Fruit fly (Drosophila melanogaster): ENCODE data around the gene CG12236.

dm6 chrX:5904377-5905085, 3.4 kb upstream of the CG12236 start:
- TF ChIP-seq CTCF (optimal IDR thresholded peaks at IDR 0.05) = no peak
- TF ChIP-seq CG8478 (optimal IDR thresholded peaks at IDR 0.05) = no peak
